Worm (Caenorhabditis elegans): ENCODE measurements around the gene srg-42.

DNA sequence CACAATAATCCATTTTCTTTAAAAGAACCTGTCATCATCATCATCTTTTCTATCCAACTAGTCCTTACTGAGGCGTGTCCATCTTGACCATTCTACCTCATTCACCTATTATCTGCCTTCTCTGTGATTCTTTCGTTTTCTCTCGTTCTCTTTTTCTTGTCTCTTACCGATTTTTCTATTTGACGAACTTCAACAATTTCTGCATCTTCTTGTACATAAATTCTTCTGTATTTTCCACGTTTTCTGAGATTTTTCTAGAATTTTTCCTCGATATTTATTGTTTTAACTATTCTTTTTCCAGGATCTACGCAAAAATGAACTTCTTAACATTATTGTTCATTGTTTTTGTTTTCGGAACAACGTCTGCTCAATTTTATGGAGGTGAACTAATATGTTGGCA, 25.1 kb upstream of the srg-42 start, which contains the start of gene cnc-10:
- no peak for TF ChIP-seq gei-17 (GFP tag; optimal IDR thresholded peaks at IDR 0.05)
- TF ChIP-seq sptf-2 (GFP tag; optimal IDR thresholded peaks at IDR 0.05), result no peak
- no peak for TF ChIP-seq nhr-90 (tag; optimal IDR thresholded peaks at IDR 0.05)
- no peak for TF ChIP-seq bed-1 (GFP tag; IDR thresholded peaks at IDR 0.05)
- TF ChIP-seq pha-4 (tag; optimal IDR thresholded peaks at IDR 0.05), result no peak

All from whole organism, young adult.